Worm (Caenorhabditis elegans) whole organism, mixed stage, embryonic: ENCODE measurements around the gene abts-4.

Experiments
- M03D4.4 ChIP-seq: sonication (generic microtip); optimal IDR thresholded peaks from 2 replicates; lab custom pipeline; 2017; ENCODE audit warnings: mild to moderate bottlenecking, missing genetic modification characterization, missing compliant biosample characterization
- elt-1 ChIP-seq: sonication (generic microtip); optimal IDR thresholded peaks from 2 replicates; lab custom pipeline; 2017; ENCODE audit warnings: missing genetic modification characterization, mild to moderate bottlenecking, missing compliant biosample characterization, antibody characterized with exemption, moderate library complexity, borderline replicate concordance; ENCODE audit not compliant: insufficient read depth
- lin-13 ChIP-seq: fragments of 150-350 bp; optimal IDR thresholded peaks from 2 replicates; lab custom pipeline; 2014; ENCODE audit warnings: missing biosample characterization, missing genetic modification characterization
- nhr-237 ChIP-seq: fragments of 150-350 bp; optimal IDR thresholded peaks from 2 replicates; lab custom pipeline; 2014; ENCODE audit warnings: missing biosample characterization, missing genetic modification characterization
- unc-62 ChIP-seq: fragments of 150-350 bp; optimal IDR thresholded peaks from 2 replicates; lab custom pipeline; 2014; ENCODE audit warnings: missing biosample characterization, missing genetic modification reagents, missing genetic modification characterization
- ztf-11 ChIP-seq: fragments of 150-350 bp; optimal IDR thresholded peaks from 2 replicates; lab custom pipeline; 2014; ENCODE audit warnings: missing biosample characterization, missing genetic modification characterization

DNA sequence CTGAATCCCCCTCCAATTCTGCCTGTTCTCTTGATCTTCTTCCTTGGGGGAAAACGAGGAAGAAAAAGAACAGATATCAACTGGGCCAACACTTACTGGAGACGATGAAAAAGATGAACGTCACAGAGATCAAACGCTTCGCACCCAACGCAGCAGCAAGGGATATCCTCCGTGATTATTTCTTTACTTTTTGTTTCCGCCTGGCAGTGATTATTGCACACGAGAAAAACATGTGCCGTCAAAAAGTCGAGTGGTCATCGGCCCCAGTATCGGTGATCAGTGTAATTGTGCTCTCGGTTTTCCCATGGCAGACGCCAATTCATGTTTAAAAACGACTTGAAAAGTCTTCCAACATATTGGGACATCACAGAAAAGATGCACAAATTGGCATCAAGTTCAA, 16.0 kb downstream of the abts-4 start:
- TF ChIP-seq elt-1 (no peak), nhr-237 (no peak), M03D4.4 (no peak), unc-62 (GFP tag; lab: Kevin White, UChicago) (no peak), lin-13 (no peak), ztf-11 (no peak)
